Worm (Caenorhabditis elegans) whole organism, L3 larva: ENCODE measurements around the gene gna-1.

Source experiments
- R02D3.7 ChIP-seq: fragments of 150-350 bp; optimal IDR thresholded peaks from 2 replicates; lab custom pipeline; 2014; ENCODE audit warnings: missing biosample characterization, missing genetic modification characterization
- ZK546.5 ChIP-seq: sonication (generic microtip); optimal IDR thresholded peaks from 2 replicates; lab custom pipeline; 2017; ENCODE audit warnings: missing biosample characterization, missing genetic modification characterization
- aly-2 ChIP-seq: fragments of 150-350 bp; optimal IDR thresholded peaks from 2 replicates; lab custom pipeline; 2014; ENCODE audit warnings: missing biosample characterization, missing genetic modification characterization
- ama-1 ChIP-seq: fragments of 150-350 bp; optimal IDR thresholded peaks from 2 replicates; lab custom pipeline; 2018
- ceh-16 ChIP-seq: sonication (generic microtip); optimal IDR thresholded peaks from 2 replicates; lab custom pipeline; 2017; ENCODE audit warnings: missing biosample characterization, missing genetic modification characterization
- ceh-28 ChIP-seq: fragments of 150-350 bp; optimal IDR thresholded peaks from 2 replicates; lab custom pipeline; 2014; ENCODE audit warnings: missing biosample characterization, missing genetic modification reagents, missing genetic modification characterization
- ceh-82 ChIP-seq: fragments of 150-350 bp; optimal IDR thresholded peaks from 2 replicates; lab custom pipeline; 2014; ENCODE audit warnings: missing biosample characterization, missing genetic modification characterization
- ceh-9 ChIP-seq: sonication (generic microtip); optimal IDR thresholded peaks from 2 replicates; lab custom pipeline; 2018; ENCODE audit warnings: missing biosample characterization, missing genetic modification characterization
- daf-12 ChIP-seq: fragments of 150-350 bp; optimal IDR thresholded peaks from 2 replicates; lab custom pipeline; 2014; ENCODE audit warnings: missing biosample characterization, missing genetic modification reagents, missing genetic modification characterization
- egl-27 ChIP-seq: sonication (generic microtip); optimal IDR thresholded peaks from 4 replicates; lab custom pipeline; 2017; ENCODE audit warnings: missing biosample characterization, missing genetic modification reagents, missing genetic modification characterization
- egl-5 ChIP-seq: fragments of 150-350 bp; optimal IDR thresholded peaks from 2 replicates; lab custom pipeline; 2017; ENCODE audit warnings: missing biosample characterization, missing genetic modification reagents, missing genetic modification characterization, inconsistent platforms
- elt-1 ChIP-seq: fragments of 150-350 bp; optimal IDR thresholded peaks from 2 replicates; lab custom pipeline; 2014; ENCODE audit warnings: missing biosample characterization, missing genetic modification characterization
- elt-2 ChIP-seq: sonication (generic microtip); optimal IDR thresholded peaks from 2 replicates; lab custom pipeline; 2016; ENCODE audit warnings: missing genetic modification reagents, mild to moderate bottlenecking, missing genetic modification characterization, missing compliant biosample characterization
- elt-3 ChIP-seq, 3 experiments: fragments of 150-350 bp in 1 of 3; sonication (generic microtip) in 2 of 3; optimal IDR thresholded peaks; 2 replicates in 2 of 3; 4 replicates in 1 of 3; lab custom pipeline; 2014 to 2017; ENCODE audit warnings: missing biosample characterization in 3 of 3, missing genetic modification characterization in 3 of 3
- fkh-2 ChIP-seq: fragments of 150-350 bp; optimal IDR thresholded peaks from 2 replicates; lab custom pipeline; 2014; ENCODE audit warnings: missing biosample characterization, missing genetic modification reagents, missing genetic modification characterization
- fos-1 ChIP-seq: fragments of 150-350 bp; optimal IDR thresholded peaks from 2 replicates; lab custom pipeline; 2014; ENCODE audit warnings: missing biosample characterization, missing genetic modification characterization
- hmg-11 ChIP-seq: sonication (generic microtip); optimal IDR thresholded peaks from 2 replicates; lab custom pipeline; 2016; ENCODE audit warnings: missing genetic modification characterization, missing compliant biosample characterization
- jun-1 ChIP-seq: fragments of 150-350 bp; optimal IDR thresholded peaks from 2 replicates; lab custom pipeline; 2014; ENCODE audit warnings: missing biosample characterization, missing genetic modification reagents, missing genetic modification characterization
- lin-39 ChIP-seq: fragments of 150-350 bp; optimal IDR thresholded peaks from 2 replicates; lab custom pipeline; 2018; ENCODE audit warnings: missing biosample characterization, missing genetic modification reagents, missing genetic modification characterization
- lsy-12 ChIP-seq: sonication (generic microtip); optimal IDR thresholded peaks from 2 replicates; lab custom pipeline; 2016; ENCODE audit warnings: mild to moderate bottlenecking, missing genetic modification characterization, missing compliant biosample characterization
- mdl-1 ChIP-seq: fragments of 150-350 bp; optimal IDR thresholded peaks from 2 replicates; lab custom pipeline; 2014; ENCODE audit warnings: missing biosample characterization, missing genetic modification characterization
- mml-1 ChIP-seq: fragments of 150-350 bp; sonication (generic microtip); optimal IDR thresholded peaks from 3 replicates; lab custom pipeline; 2014; ENCODE audit warnings: missing biosample characterization, missing genetic modification characterization
- nfya-1 ChIP-seq: sonication (generic microtip); optimal IDR thresholded peaks from 2 replicates; lab custom pipeline; 2017; ENCODE audit warnings: missing genetic modification characterization, mild to moderate bottlenecking, missing compliant biosample characterization, antibody characterized with exemption, moderate library complexity; ENCODE audit not compliant: insufficient read depth
- nhr-12 ChIP-seq: fragments of 150-350 bp; optimal IDR thresholded peaks from 2 replicates; lab custom pipeline; 2014; ENCODE audit warnings: missing biosample characterization, missing genetic modification characterization
- nhr-23 ChIP-seq: fragments of 150-350 bp; optimal IDR thresholded peaks from 2 replicates; lab custom pipeline; 2014; ENCODE audit warnings: missing biosample characterization, missing genetic modification reagents, missing genetic modification characterization
- nhr-237 ChIP-seq: fragments of 150-350 bp; optimal IDR thresholded peaks from 2 replicates; lab custom pipeline; 2014; ENCODE audit warnings: missing biosample characterization, missing genetic modification characterization
- nhr-25 ChIP-seq: sonication (generic microtip); optimal IDR thresholded peaks from 2 replicates; lab custom pipeline; 2017; ENCODE audit warnings: missing biosample characterization, missing genetic modification characterization
- nhr-28 ChIP-seq: fragments of 150-350 bp; optimal IDR thresholded peaks from 2 replicates; lab custom pipeline; 2014; ENCODE audit warnings: missing biosample characterization, missing genetic modification characterization
- nhr-43 ChIP-seq: sonication (generic microtip); optimal IDR thresholded peaks from 2 replicates; lab custom pipeline; 2016; ENCODE audit warnings: mild to moderate bottlenecking, missing genetic modification characterization, missing compliant biosample characterization; ENCODE audit not compliant: poor library complexity, severe bottlenecking
- nhr-67 ChIP-seq: fragments of 150-350 bp; optimal IDR thresholded peaks from 2 replicates; lab custom pipeline; 2014; ENCODE audit warnings: missing biosample characterization, missing genetic modification characterization
- nhr-76 ChIP-seq: fragments of 150-350 bp; sonication (generic microtip); optimal IDR thresholded peaks from 5 replicates; lab custom pipeline; 2014; ENCODE audit warnings: missing biosample characterization, missing genetic modification characterization
- nhr-77 ChIP-seq: fragments of 150-350 bp; optimal IDR thresholded peaks from 2 replicates; lab custom pipeline; 2014; ENCODE audit warnings: missing biosample characterization, missing genetic modification characterization
- pqm-1 ChIP-seq: fragments of 150-350 bp; optimal IDR thresholded peaks from 2 replicates; lab custom pipeline; 2017; ENCODE audit warnings: missing biosample characterization, missing genetic modification characterization, inconsistent platforms
- sea-2 ChIP-seq: fragments of 150-350 bp; sonication (generic microtip); optimal IDR thresholded peaks from 4 replicates; lab custom pipeline; 2014; ENCODE audit warnings: missing biosample characterization, missing genetic modification reagents, missing genetic modification characterization
- skn-1 ChIP-seq: fragments of 150-350 bp; optimal IDR thresholded peaks from 2 replicates; lab custom pipeline; 2014; ENCODE audit warnings: missing biosample characterization, missing genetic modification characterization
- snpc-4 ChIP-seq: fragments of 150-350 bp; optimal IDR thresholded peaks from 2 replicates; lab custom pipeline; 2014; ENCODE audit warnings: missing biosample characterization, missing genetic modification characterization
- unc-39 ChIP-seq: sonication (generic microtip); optimal IDR thresholded peaks from 4 replicates; lab custom pipeline; 2017; ENCODE audit warnings: missing biosample characterization, missing genetic modification characterization
- unc-62 ChIP-seq: fragments of 150-350 bp; sonication (generic microtip); optimal IDR thresholded peaks from 4 replicates; lab custom pipeline; 2014; ENCODE audit warnings: missing biosample characterization, missing genetic modification reagents, missing genetic modification characterization
- zag-1 ChIP-seq: fragments of 150-350 bp; optimal IDR thresholded peaks from 2 replicates; lab custom pipeline; 2014; ENCODE audit warnings: missing biosample characterization, missing genetic modification characterization
- ztf-11 ChIP-seq: fragments of 150-350 bp; optimal IDR thresholded peaks from 2 replicates; lab custom pipeline; 2014; ENCODE audit warnings: missing biosample characterization, missing genetic modification characterization
- ztf-4 ChIP-seq: fragments of 150-350 bp; optimal IDR thresholded peaks from 2 replicates; lab custom pipeline; 2014; ENCODE audit warnings: missing biosample characterization, missing genetic modification characterization

gna-1 gene

ce11 chrV:10314371-10314770, 5.6 kb downstream of the gna-1 start, which contains the start of gene trx-2:
Gene trx-2, plus strand, starts transcription at chrV:10314671.
- TF ChIP-seq elt-2 (tag; lab: Kevin White, UChicago): no peak
- no peak for TF ChIP-seq unc-62 (GFP tag; lab: Kevin White, UChicago)
- TF ChIP-seq nhr-23 (tag; lab: Kevin White, UChicago): no peak
- no peak for TF ChIP-seq skn-1
- TF ChIP-seq nhr-25 (tag; lab: Kevin White, UChicago): no peak
- TF ChIP-seq nhr-237 (tag; lab: Kevin White, UChicago): no peak
- TF ChIP-seq egl-27 (tag; lab: Kevin White, UChicago): no peak
- TF ChIP-seq nhr-12 (tag; lab: Kevin White, UChicago): no peak
- TF ChIP-seq egl-5: no peak
- no peak for TF ChIP-seq snpc-4 (tag; lab: Kevin White, UChicago)
- TF ChIP-seq nhr-67: no peak
- TF ChIP-seq pqm-1 (tag; lab: Kevin White, UChicago): no peak
- TF ChIP-seq nhr-76 (tag; lab: Kevin White, UChicago): no peak
- no peak for TF ChIP-seq sea-2 (GFP tag; lab: Kevin White, UChicago)
- TF ChIP-seq nhr-43 (tag; lab: Kevin White, UChicago): no peak
- no peak for TF ChIP-seq ceh-16
- TF ChIP-seq ceh-9: no peak
- no peak for TF ChIP-seq mml-1 (tag; lab: Kevin White, UChicago)

- no peak for TF ChIP-seq sea-2 (GFP tag; lab: Kevin White, UChicago)
- TF ChIP-seq unc-39: no peak
- no peak for TF ChIP-seq fkh-2 (tag; lab: Kevin White, UChicago)
- no peak for TF ChIP-seq lsy-12
- TF ChIP-seq snpc-4 (tag; lab: Kevin White, UChicago): no peak
- no peak for TF ChIP-seq egl-27 (tag; lab: Kevin White, UChicago)
- no peak for TF ChIP-seq ama-1 (lab: Kevin White, UChicago)
- no peak for TF ChIP-seq egl-5
- no peak for TF ChIP-seq ceh-82
- TF ChIP-seq ztf-4 (tag; lab: Kevin White, UChicago): no peak
- no peak for TF ChIP-seq hmg-11 (tag; lab: Kevin White, UChicago)
- TF ChIP-seq nhr-28 (tag; lab: Kevin White, UChicago): no peak
- no peak for TF ChIP-seq R02D3.7 (tag; lab: Kevin White, UChicago)
- TF ChIP-seq zag-1 (tag; lab: Kevin White, UChicago): no peak
- TF ChIP-seq ceh-28: no peak
- TF ChIP-seq fos-1 (tag; lab: Kevin White, UChicago): no peak
- TF ChIP-seq lin-39 (tag; lab: Kevin White, UChicago): no peak
- no peak for TF ChIP-seq elt-3 (tag; optimal IDR thresholded peaks at IDR 0.05; lab: Kevin White, UChicago)
- TF ChIP-seq skn-1: no peak
- TF ChIP-seq jun-1 (tag; lab: Kevin White, UChicago): no peak
Measured at ce11 chrV:10313953-10314352, 6.0 kb downstream of the gna-1 start, which contains the start of gene gcy-6. Gene gcy-6, minus strand, starts transcription at chrV:10314053.

ce11 chrV:10307283-10307682, 12.7 kb downstream of the gna-1 start, which contains the start of gene che-12:
Gene che-12, minus strand, starts transcription at chrV:10307383.
- TF ChIP-seq egl-5 (no peak), nhr-77 (tag; lab: Kevin White, UChicago) (no peak), aly-2 (tag; lab: Kevin White, UChicago) (no peak), snpc-4 (tag; lab: Kevin White, UChicago) (no peak), sea-2 (GFP tag; lab: Kevin White, UChicago) (no peak), nhr-76 (tag; lab: Kevin White, UChicago) (no peak), nhr-28 (tag; lab: Kevin White, UChicago) (no peak), ceh-9 (no peak), nhr-43 (tag; lab: Kevin White, UChicago) (no peak), mdl-1 (tag; lab: Kevin White, UChicago) (no peak), elt-3 (tag; optimal IDR thresholded peaks at IDR 0.05; lab: Kevin White, UChicago) (no peak), zag-1 (tag; lab: Kevin White, UChicago) (no peak), elt-2 (tag; lab: Kevin White, UChicago) (no peak)

- no peak for TF ChIP-seq nhr-67
- TF ChIP-seq ZK546.5 (tag; lab: Kevin White, UChicago): no peak
- TF ChIP-seq ztf-4 (tag; lab: Kevin White, UChicago): no peak
- no peak for TF ChIP-seq nhr-77 (tag; lab: Kevin White, UChicago)
- TF ChIP-seq ceh-16: no peak
- TF ChIP-seq elt-1 (tag; lab: Kevin White, UChicago): no peak
- TF ChIP-seq nhr-25 (tag; lab: Kevin White, UChicago): no peak
- no peak for TF ChIP-seq ztf-11 (tag; lab: Kevin White, UChicago)
- no peak for TF ChIP-seq R02D3.7 (tag; lab: Kevin White, UChicago)
- TF ChIP-seq mml-1 (tag; lab: Kevin White, UChicago): no peak
- no peak for TF ChIP-seq elt-3 (tag; optimal IDR thresholded peaks at IDR 0.05; lab: Kevin White, UChicago)
- TF ChIP-seq pqm-1 (tag; lab: Kevin White, UChicago): no peak
- TF ChIP-seq unc-39: no peak
- no peak for TF ChIP-seq daf-12 (tag; lab: Kevin White, UChicago)
- no peak for TF ChIP-seq nhr-28 (tag; lab: Kevin White, UChicago)
- no peak for TF ChIP-seq nfya-1 (tag; lab: Kevin White, UChicago)
- TF ChIP-seq, all 47 proteins: peak for 0
Measured at ce11 chrV:10297099-10297498, 22.9 kb downstream of the gna-1 start, which contains the start of gene B0024.4. Gene B0024.4, plus strand, starts transcription at chrV:10297399.
